Worm (Caenorhabditis elegans) whole organism, L4 larva: Measurements from ENCODE around the gene C14C10.2.

ENCODE experiments used
- F37D6.2 ChIP-seq: sonication (generic microtip); optimal IDR thresholded peaks from 2 replicates; lab custom pipeline; 2016; ENCODE audit warnings: mild to moderate bottlenecking, missing genetic modification characterization, missing compliant biosample characterization
- ceh-82 ChIP-seq: sonication (generic microtip); optimal IDR thresholded peaks from 2 replicates; lab custom pipeline; 2017; ENCODE audit warnings: missing biosample characterization, missing genetic modification characterization
- lsy-2 ChIP-seq, 2 experiments: fragments of 150-350 bp in 1 of 2; sonication (generic microtip) in 1 of 2; optimal IDR thresholded peaks; 2 replicates each; lab custom pipeline; 2014 to 2017; ENCODE audit warnings: missing biosample characterization in 2 of 2, missing genetic modification characterization in 2 of 2

- TF ChIP-seq lsy-2 (tag; optimal IDR thresholded peaks at IDR 0.05; lab: Kevin White, UChicago) (no peak), ceh-82 (tag; lab: Kevin White, UChicago) (no peak), F37D6.2 (tag; lab: Kevin White, UChicago) (no peak)
These were observed 41.8 kb upstream of the C14C10.2 start for ce11 chrV:12634050-12634449.
